Worm (Caenorhabditis elegans): ENCODE data around the gene slc-25A26.
A peak's percentile ranks its signal among the peaks of the same experiment; 100 is the strongest.

slc-25A26 gene

DNA sequence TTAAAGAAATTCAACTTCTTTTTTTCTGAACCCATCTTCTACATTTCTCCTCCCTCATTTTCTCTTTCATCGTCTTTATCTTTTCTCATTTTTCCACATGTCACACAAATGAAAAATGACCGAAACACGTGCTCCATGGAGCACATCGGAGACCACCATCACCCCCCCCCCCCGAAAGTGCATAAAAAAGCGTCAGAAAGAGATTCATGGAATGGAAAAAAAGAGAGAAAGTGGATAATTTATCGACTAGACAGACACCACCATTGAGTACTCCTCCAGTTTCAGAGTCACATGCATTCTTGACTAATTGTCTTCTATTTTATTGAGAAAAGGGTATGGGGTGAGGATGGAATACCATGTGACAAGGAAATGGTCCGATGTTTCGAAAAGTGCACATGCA lies 16.9 kb downstream of the slc-25A26 start (continued):
- no peak for TF ChIP-seq egl-27 (tag; optimal IDR thresholded peaks at IDR 0.05)
- TF ChIP-seq lir-3 (tag; optimal IDR thresholded peaks at IDR 0.05), result no peak
- peak in 1 of 2 experiments; percentile 72 for TF ChIP-seq mdl-1 (tag; optimal IDR thresholded peaks at IDR 0.05)
- TF ChIP-seq hif-1 (tag; optimal IDR thresholded peaks at IDR 0.05), result no peak
- TF ChIP-seq Y105C5A.15 (GFP tag; IDR thresholded peaks at IDR 0.05), result no peak
- TF ChIP-seq cey-2 (tag; optimal IDR thresholded peaks at IDR 0.05; ENCODE audit: borderline replicate concordance, insufficient read depth), result no peak
- no peak for TF ChIP-seq snpc-4 (tag; optimal IDR thresholded peaks at IDR 0.05)
- TF ChIP-seq ceh-20 (GFP tag; IDR thresholded peaks at IDR 0.05), result 0 out of 2 replicates have a peak, but pooled peaks have one; percentile 11
- no peak for TF ChIP-seq saeg-2 (GFP tag; IDR thresholded peaks at IDR 0.05)
- TF ChIP-seq zfp-2 (tag; optimal IDR thresholded peaks at IDR 0.05), result no peak
- TF ChIP-seq nhr-28 (tag; optimal IDR thresholded peaks at IDR 0.05), result no peak
- no peak for TF ChIP-seq ZK546.5 (tag; optimal IDR thresholded peaks at IDR 0.05)
- peak; percentile 75 for TF ChIP-seq aha-1 (tag)
- no peak for TF ChIP-seq ceh-82 (tag; optimal IDR thresholded peaks at IDR 0.05)
- TF ChIP-seq lsy-2 (tag; optimal IDR thresholded peaks at IDR 0.05), result peak in 1 of 2 experiments; percentile 45
- TF ChIP-seq nhr-10 (tag; optimal IDR thresholded peaks at IDR 0.05), result no peak
- no peak for TF ChIP-seq ceh-28 (tag; optimal IDR thresholded peaks at IDR 0.05)
- TF ChIP-seq hlh-11 (tag; optimal IDR thresholded peaks at IDR 0.05), result peak; percentile 63
- TF ChIP-seq unc-39 (tag; optimal IDR thresholded peaks at IDR 0.05), result no peak
- TF ChIP-seq Y5F2A.4 (GFP tag; optimal IDR thresholded peaks at IDR 0.05), result no peak
- TF ChIP-seq nhr-6 (tag; optimal IDR thresholded peaks at IDR 0.05), result no peak
- TF ChIP-seq lin-15B (tag; optimal IDR thresholded peaks at IDR 0.05), result no peak
- no peak for TF ChIP-seq zip-11 (GFP tag; IDR thresholded peaks at IDR 0.05)
- TF ChIP-seq madf-9 (GFP tag; conservative IDR thresholded peaks at IDR 0.05), result no peak
- TF ChIP-seq F49E8.2 (tag; optimal IDR thresholded peaks at IDR 0.05; ENCODE audit: borderline replicate concordance), result no peak
- TF ChIP-seq mep-1 (tag; optimal IDR thresholded peaks at IDR 0.05), result peak; percentile 47
- TF ChIP-seq R02D3.7 (tag; optimal IDR thresholded peaks at IDR 0.05), result no peak
- TF ChIP-seq rbr-2 (tag; optimal IDR thresholded peaks at IDR 0.05), result no peak
- no peak for TF ChIP-seq pqm-1 (tag; optimal IDR thresholded peaks at IDR 0.05)
- TF ChIP-seq mxl-3 (GFP tag; optimal IDR thresholded peaks at IDR 0.05), result no peak
- TF ChIP-seq ces-1 (GFP tag; optimal IDR thresholded peaks at IDR 0.05), result no peak
- TF ChIP-seq ama-1 (optimal IDR thresholded peaks at IDR 0.05), result no peak
- no peak for TF ChIP-seq nhr-48 (tag; optimal IDR thresholded peaks at IDR 0.05)
- no peak for TF ChIP-seq ceh-62 (tag; optimal IDR thresholded peaks at IDR 0.05)
- no peak for TF ChIP-seq nhr-77 (tag; optimal IDR thresholded peaks at IDR 0.05)
- no peak for TF ChIP-seq Y75B8A.6 (GFP tag; IDR thresholded peaks at IDR 0.05)
- TF ChIP-seq hlh-30 (tag; optimal IDR thresholded peaks at IDR 0.05; ENCODE audit: insufficient read depth), result peak; percentile 88
- TF ChIP-seq duxl-1 (tag; optimal IDR thresholded peaks at IDR 0.05; ENCODE audit: poor library complexity), result no peak
- TF ChIP-seq lin-1 (GFP tag; IDR thresholded peaks at IDR 0.05), result no peak

ce11 chrIV:8949078-8950039 lies 19.1 kb downstream of the slc-25A26 start:
- TF ChIP-seq mdt-29 (GFP tag; IDR thresholded peaks at IDR 0.05) (peak; percentile 76), dmd-8 (GFP tag; IDR thresholded peaks at IDR 0.05) (no peak), nhr-76 (tag; optimal IDR thresholded peaks at IDR 0.05) (peak; percentile 15), tra-1 (GFP tag; IDR thresholded peaks at IDR 0.05) (peak; percentile 96), skn-1 (tag; optimal IDR thresholded peaks at IDR 0.05) (no peak), dve-1 (tag; optimal IDR thresholded peaks at IDR 0.05; ENCODE audit: insufficient read depth) (peak; percentile 87), zip-11 (GFP tag; IDR thresholded peaks at IDR 0.05) (no peak), hmg-1.1 (GFP tag; IDR thresholded peaks at IDR 0.05) (peak; percentile 45; the same call in 1 of the 2 replicates), mdl-1 (tag; optimal IDR thresholded peaks at IDR 0.05) (peak; percentile 73 to 97), lin-38 (GFP tag; IDR thresholded peaks at IDR 0.05) (no peak), F26F4.8 (GFP tag; conservative IDR thresholded peaks at IDR 0.05) (no peak), ceh-32 (tag; optimal IDR thresholded peaks at IDR 0.05; ENCODE audit: poor library complexity) (no peak), attf-4 (tag; optimal IDR thresholded peaks at IDR 0.05) (no peak), Y5F2A.4 (GFP tag; optimal IDR thresholded peaks at IDR 0.05) (no peak), mes-2 (tag; optimal IDR thresholded peaks at IDR 0.05; ENCODE audit: poor library complexity, severe bottlenecking) (no peak)
